Worm (Caenorhabditis elegans) whole organism, L1 larva: Measurements from ENCODE around the gene dyc-1.

ENCODE experiments used
- C34B4.2 ChIP-seq: sonication (generic microtip); optimal IDR thresholded peaks from 2 replicates; lab custom pipeline; 2017; ENCODE audit warnings: mild to moderate bottlenecking, missing genetic modification characterization, missing compliant biosample characterization
- alr-1 ChIP-seq: fragments of 200-800 bp; sonication (Bioruptor generic); optimal IDR thresholded peaks from 2 replicates; lab custom pipeline; 2018; ENCODE audit warnings: borderline replicate concordance, mild to moderate bottlenecking, missing genetic modification characterization, missing compliant biosample characterization
- aly-2 ChIP-seq: fragments of 150-350 bp; optimal IDR thresholded peaks from 2 replicates; lab custom pipeline; 2014; ENCODE audit warnings: missing biosample characterization, missing genetic modification characterization
- ceh-63 ChIP-seq: fragments of 200-800 bp; sonication (Bioruptor generic); optimal IDR thresholded peaks from 2 replicates; lab custom pipeline; 2018; ENCODE audit warnings: mild to moderate bottlenecking, missing genetic modification characterization, missing compliant biosample characterization
- ceh-8 ChIP-seq: fragments of 200-800 bp; sonication (Bioruptor generic); optimal IDR thresholded peaks from 2 replicates; lab custom pipeline; 2018; ENCODE audit warnings: mild to moderate bottlenecking, missing genetic modification characterization, moderate library complexity, missing compliant biosample characterization
- ceh-88 ChIP-seq: fragments of 200-800 bp; sonication (Bioruptor generic); IDR thresholded peaks from 2 replicates; pipeline ENCODE4 v1.3.6; 2022; ENCODE audit warnings: missing genetic modification characterization, missing compliant biosample characterization
- ces-1 ChIP-seq: fragments of 150-350 bp; optimal IDR thresholded peaks from 2 replicates; lab custom pipeline; 2014; ENCODE audit warnings: missing biosample characterization, missing genetic modification reagents, missing genetic modification characterization
- dpl-1 ChIP-seq, 3 experiments: fragments of 150-350 bp in 2 of 3; sonication (generic microtip) in 1 of 3; optimal IDR thresholded peaks; 2 replicates each; lab custom pipeline; 2014 to 2017; ENCODE audit warnings: missing biosample characterization in 3 of 3, missing genetic modification characterization in 3 of 3, missing genetic modification reagents in 3 of 3
- dsc-1 ChIP-seq: sonication (generic microtip); optimal IDR thresholded peaks from 2 replicates; lab custom pipeline; 2016; ENCODE audit warnings: mild to moderate bottlenecking, missing genetic modification characterization, missing compliant biosample characterization
- efl-1 ChIP-seq, 4 experiments: fragments of 150-350 bp; optimal IDR thresholded peaks in 3 of 4; peaks in 1 of 4; 1 replicate in 1 of 4; 2 replicates in 3 of 4; lab custom pipeline; 2014; ENCODE audit warnings: missing biosample characterization in 2 of 4, missing genetic modification characterization in 2 of 4, missing genetic modification reagents in 2 of 4
- efl-3 ChIP-seq: fragments of 200-800 bp; sonication (Bioruptor generic); optimal IDR thresholded peaks from 2 replicates; lab custom pipeline; 2018; ENCODE audit warnings: mild to moderate bottlenecking, missing genetic modification characterization, missing compliant biosample characterization
- egl-13 ChIP-seq: sonication (generic microtip); optimal IDR thresholded peaks from 2 replicates; lab custom pipeline; 2016; ENCODE audit warnings: missing genotype, missing genetic modification reagents, missing genetic modification characterization, missing compliant biosample characterization
- elt-3 ChIP-seq, 6 experiments: fragments of 150-350 bp in 1 of 6; sonication (generic microtip); optimal IDR thresholded peaks; 2 replicates each; lab custom pipeline; 2017 to 2018; ENCODE audit warnings: missing biosample characterization in 6 of 6, missing genetic modification characterization in 6 of 6, inconsistent platforms in 1 of 6
- ets-5 ChIP-seq: fragments of 200-800 bp; sonication (Bioruptor generic); IDR thresholded peaks from 2 replicates; pipeline ENCODE4 v1.3.6; 2022; ENCODE audit warnings: missing genetic modification characterization, missing compliant biosample characterization
- fkh-4 ChIP-seq: sonication (generic microtip); optimal IDR thresholded peaks from 2 replicates; lab custom pipeline; 2016; ENCODE audit warnings: missing compliant biosample characterization, missing genetic modification characterization, borderline replicate concordance
- fkh-8 ChIP-seq: sonication (generic microtip); optimal IDR thresholded peaks from 2 replicates; lab custom pipeline; 2016; ENCODE audit warnings: mild to moderate bottlenecking, missing genetic modification characterization, missing compliant biosample characterization
- hlh-4 ChIP-seq: sonication (generic microtip); optimal IDR thresholded peaks from 2 replicates; lab custom pipeline; 2016; ENCODE audit warnings: mild to moderate bottlenecking, missing genetic modification characterization, missing compliant biosample characterization
- hpl-2 ChIP-seq: fragments of 150-350 bp; optimal IDR thresholded peaks from 2 replicates; lab custom pipeline; 2014; ENCODE audit warnings: missing biosample characterization, missing genetic modification reagents, missing genetic modification characterization
- irx-1 ChIP-seq: sonication (generic microtip); optimal IDR thresholded peaks from 2 replicates; lab custom pipeline; 2016; ENCODE audit warnings: missing genetic modification characterization, missing compliant biosample characterization
- isw-1 ChIP-seq: fragments of 200-800 bp; sonication (Bioruptor generic); IDR thresholded peaks from 2 replicates; pipeline ENCODE4 v1.3.6; 2022; ENCODE audit warnings: missing genetic modification characterization, missing compliant biosample characterization
- lin-14 ChIP-seq: fragments of 200-800 bp; sonication (Bioruptor generic); optimal IDR thresholded peaks from 2 replicates; lab custom pipeline; 2018; ENCODE audit warnings: mild to moderate bottlenecking, missing genetic modification characterization, moderate library complexity, missing compliant biosample characterization
- lin-35 ChIP-seq, 2 experiments: fragments of 150-350 bp; optimal IDR thresholded peaks; 2 replicates each; lab custom pipeline; 2014; ENCODE audit warnings: missing biosample characterization in 2 of 2, missing genetic modification characterization in 2 of 2, missing genetic modification reagents in 2 of 2
- lin-39 ChIP-seq: fragments of 150-350 bp; optimal IDR thresholded peaks from 2 replicates; lab custom pipeline; 2014; ENCODE audit warnings: missing biosample characterization, missing genetic modification reagents, missing genetic modification characterization
- lir-3 ChIP-seq: sonication (generic microtip); optimal IDR thresholded peaks from 2 replicates; lab custom pipeline; 2016; ENCODE audit warnings: mild to moderate bottlenecking, missing genetic modification characterization, moderate library complexity, missing compliant biosample characterization; ENCODE audit not compliant: poor library complexity
- mdl-1 ChIP-seq, 2 experiments: fragments of 150-350 bp; optimal IDR thresholded peaks; 2 replicates each; lab custom pipeline; 2014 to 2017; ENCODE audit warnings: missing biosample characterization in 2 of 2, missing genetic modification characterization in 2 of 2, inconsistent platforms in 1 of 2
- mef-2 ChIP-seq: fragments of 150-350 bp; optimal IDR thresholded peaks from 2 replicates; lab custom pipeline; 2014; ENCODE audit warnings: missing biosample characterization, missing genetic modification characterization
- mep-1 ChIP-seq: fragments of 150-350 bp; optimal IDR thresholded peaks from 2 replicates; lab custom pipeline; 2014; ENCODE audit warnings: missing biosample characterization, missing genetic modification characterization
- nhr-11 ChIP-seq: fragments of 150-350 bp; optimal IDR thresholded peaks from 2 replicates; lab custom pipeline; 2014; ENCODE audit warnings: missing biosample characterization, missing genetic modification characterization
- nhr-19 ChIP-seq: fragments of 200-800 bp; sonication (Bioruptor generic); conservative IDR thresholded peaks from 2 replicates; pipeline ENCODE4 v1.3.6; 2022; ENCODE audit warnings: missing genetic modification characterization, missing compliant biosample characterization
- nhr-237 ChIP-seq: fragments of 150-350 bp; optimal IDR thresholded peaks from 2 replicates; lab custom pipeline; 2014; ENCODE audit warnings: missing biosample characterization, missing genetic modification characterization
- nhr-28 ChIP-seq: fragments of 150-350 bp; optimal IDR thresholded peaks from 2 replicates; lab custom pipeline; 2014; ENCODE audit warnings: missing biosample characterization, missing genetic modification characterization
- nhr-71 ChIP-seq: sonication (generic microtip); optimal IDR thresholded peaks from 2 replicates; lab custom pipeline; 2016; ENCODE audit warnings: mild to moderate bottlenecking, missing genetic modification characterization, moderate library complexity, missing compliant biosample characterization
- nhr-90 ChIP-seq: sonication (generic microtip); optimal IDR thresholded peaks from 2 replicates; lab custom pipeline; 2016; ENCODE audit warnings: mild to moderate bottlenecking, missing genetic modification characterization, missing compliant biosample characterization; ENCODE audit not compliant: poor library complexity
- pag-3 ChIP-seq: sonication (generic microtip); optimal IDR thresholded peaks from 2 replicates; lab custom pipeline; 2017; ENCODE audit warnings: missing genetic modification characterization, mild to moderate bottlenecking, missing compliant biosample characterization, antibody characterized with exemption, borderline replicate concordance; ENCODE audit not compliant: insufficient read depth
- pax-3 ChIP-seq: fragments of 200-800 bp; sonication (Bioruptor generic); optimal IDR thresholded peaks from 2 replicates; lab custom pipeline; 2018; ENCODE audit warnings: mild to moderate bottlenecking, missing genetic modification characterization, moderate library complexity, missing compliant biosample characterization
- skn-1 ChIP-seq: fragments of 150-350 bp; optimal IDR thresholded peaks from 2 replicates; lab custom pipeline; 2014; ENCODE audit warnings: missing biosample characterization, missing genetic modification characterization
- sox-4 ChIP-seq: sonication (generic microtip); optimal IDR thresholded peaks from 2 replicates; lab custom pipeline; 2016; ENCODE audit warnings: missing genetic modification characterization, missing compliant biosample characterization
- sptf-1 ChIP-seq: fragments of 150-350 bp; optimal IDR thresholded peaks from 2 replicates; lab custom pipeline; 2014; ENCODE audit warnings: missing biosample characterization, missing genetic modification characterization
- swsn-7 ChIP-seq: sonication (generic microtip); optimal IDR thresholded peaks from 2 replicates; lab custom pipeline; 2016; ENCODE audit warnings: missing genetic modification characterization, missing compliant biosample characterization
- tbx-2 ChIP-seq: sonication (generic microtip); optimal IDR thresholded peaks from 2 replicates; lab custom pipeline; 2016; ENCODE audit warnings: missing genetic modification characterization, missing compliant biosample characterization
- unc-30 ChIP-seq: sonication (generic microtip); optimal IDR thresholded peaks from 2 replicates; lab custom pipeline; 2017; ENCODE audit warnings: missing biosample characterization, missing genetic modification characterization
- unc-86 ChIP-seq: sonication (generic microtip); optimal IDR thresholded peaks from 2 replicates; lab custom pipeline; 2016; ENCODE audit warnings: missing genetic modification characterization, missing compliant biosample characterization
- xbp-1 ChIP-seq: sonication (generic microtip); optimal IDR thresholded peaks from 2 replicates; lab custom pipeline; 2016; ENCODE audit warnings: missing genetic modification characterization, missing compliant biosample characterization
- zag-1 ChIP-seq: fragments of 150-350 bp; optimal IDR thresholded peaks from 2 replicates; lab custom pipeline; 2014; ENCODE audit warnings: missing biosample characterization, missing genetic modification characterization
- ztf-4 ChIP-seq: fragments of 150-350 bp; optimal IDR thresholded peaks from 2 replicates; lab custom pipeline; 2014; ENCODE audit warnings: missing biosample characterization, missing genetic modification characterization

dyc-1 gene

ce11 chrX:14030524-14030923 is 18.8 kb upstream of the dyc-1 start:
- TF ChIP-seq nhr-237 (tag; lab: Kevin White, UChicago) = no peak
- TF ChIP-seq tbx-2 = no peak
- no peak for TF ChIP-seq ceh-63
- TF ChIP-seq ceh-88 (GFP tag; lab: Robert Waterston, UW) = no peak
- TF ChIP-seq lin-35 (GFP tag; optimal IDR thresholded peaks at IDR 0.05; lab: Kevin White, UChicago) = peak in 1 of 2 experiments; percentile 14
- TF ChIP-seq xbp-1 (tag; lab: Kevin White, UChicago) = no peak
- TF ChIP-seq isw-1 = no peak
- no peak for TF ChIP-seq egl-13
- TF ChIP-seq nhr-19 (GFP tag; lab: Robert Waterston, UW) = 0 out of 2 replicates have a peak, but pooled peaks have one; percentile 18
- TF ChIP-seq nhr-11 (tag; lab: Kevin White, UChicago) = no peak

DNA sequence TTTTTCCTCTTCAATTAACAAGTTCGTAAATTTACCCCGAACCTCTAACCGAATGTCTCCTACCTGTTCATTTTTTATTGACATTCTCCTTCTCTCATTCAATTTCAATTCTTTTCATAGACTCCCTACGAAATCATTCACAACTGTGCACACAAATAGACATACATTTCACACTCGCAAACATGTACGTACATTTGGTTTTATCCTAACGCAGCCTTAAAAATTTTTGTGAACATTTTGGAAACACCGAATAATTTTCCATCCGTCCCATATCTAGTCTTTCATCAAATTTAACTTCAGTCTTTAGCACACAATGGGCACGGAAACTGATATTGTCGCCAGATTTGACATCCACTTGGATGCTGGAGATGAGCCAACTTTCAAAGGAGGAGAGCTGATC is 15.8 kb upstream of the dyc-1 start, which contains the start of gene arrd-25:
TSS of gene arrd-25 (plus strand) at position 301 of the 400 bp plus-strand sequence.
- no peak for TF ChIP-seq nhr-237 (tag; lab: Kevin White, UChicago)
- no peak for TF ChIP-seq dpl-1 (GFP tag; optimal IDR thresholded peaks at IDR 0.05; lab: Kevin White, UChicago)
- no peak for TF ChIP-seq sptf-1 (tag; lab: Kevin White, UChicago)
- TF ChIP-seq aly-2 = no peak
- TF ChIP-seq nhr-90 (tag; lab: Kevin White, UChicago) = no peak
- TF ChIP-seq C34B4.2 (tag; lab: Kevin White, UChicago) = no peak

DNA sequence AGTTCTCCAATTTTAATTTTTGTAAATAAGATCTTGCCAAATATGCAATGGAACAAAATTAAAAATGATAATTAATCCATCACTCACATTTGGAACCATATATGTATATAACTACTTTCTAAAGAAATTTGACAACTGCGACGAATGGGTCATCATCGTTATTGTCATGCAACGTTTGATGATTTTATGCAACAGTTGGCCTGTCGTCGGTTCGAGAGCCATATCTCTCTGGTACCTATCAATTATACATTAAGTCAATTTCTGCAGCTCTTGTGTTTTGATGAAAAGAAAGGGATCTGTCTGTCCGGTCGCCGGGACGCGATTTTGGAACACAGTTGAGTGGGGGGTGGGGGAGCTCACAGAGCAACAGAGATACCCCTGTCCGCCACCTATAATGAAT is 10.0 kb upstream of the dyc-1 start:
- TF ChIP-seq alr-1 (tag; lab: Kevin White, UChicago) (no peak), elt-3 (tag; optimal IDR thresholded peaks at IDR 0.05; lab: Kevin White, UChicago) (no peak), ets-5 (GFP tag; lab: Robert Waterston, UW) (no peak), nhr-90 (tag; lab: Kevin White, UChicago) (no peak), dpl-1 (GFP tag; optimal IDR thresholded peaks at IDR 0.05; lab: Kevin White, UChicago) (no peak), skn-1 (no peak), irx-1 (tag; lab: Kevin White, UChicago) (no peak), ces-1 (GFP tag; lab: Kevin White, UChicago) (no peak), lin-35 (GFP tag; optimal IDR thresholded peaks at IDR 0.05; lab: Kevin White, UChicago) (no peak), unc-86 (tag; lab: Kevin White, UChicago) (no peak), mef-2 (tag; lab: Kevin White, UChicago) (no peak), hlh-4 (no peak), ceh-63 (no peak), efl-3 (GFP tag; lab: Kevin White, UChicago) (no peak), pag-3 (tag; lab: Kevin White, UChicago) (no peak), fkh-8 (tag; lab: Kevin White, UChicago) (no peak), dsc-1 (no peak), nhr-28 (tag; lab: Kevin White, UChicago) (no peak), hpl-2 (GFP tag; lab: Kevin White, UChicago) (no peak), sox-4 (tag; lab: Kevin White, UChicago) (no peak)

DNA sequence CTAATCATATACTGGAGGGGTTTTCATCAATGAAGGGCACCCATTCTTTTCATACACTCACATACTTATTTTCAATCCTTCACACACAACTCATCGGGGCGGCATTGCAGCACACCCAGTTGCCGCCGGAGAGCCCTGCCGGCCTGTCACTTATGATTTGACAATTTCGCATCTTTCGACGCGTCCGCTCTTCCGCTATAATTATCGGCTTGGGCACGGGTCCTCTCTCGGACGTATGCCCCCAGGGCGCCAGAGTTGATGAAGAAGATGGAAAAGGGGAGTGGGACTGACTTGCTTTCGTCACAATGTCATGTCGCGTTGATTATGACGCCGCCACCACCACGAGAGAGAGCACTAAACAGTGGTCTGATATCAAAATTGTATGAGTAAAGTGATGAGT is 5.0 kb upstream of the dyc-1 start:
- no peak for TF ChIP-seq mep-1 (tag; lab: Kevin White, UChicago)
- no peak for TF ChIP-seq swsn-7 (tag; lab: Kevin White, UChicago)
- TF ChIP-seq elt-3 (tag; optimal IDR thresholded peaks at IDR 0.05; lab: Kevin White, UChicago) = no peak
- TF ChIP-seq isw-1 = no peak
- TF ChIP-seq ceh-8 (GFP tag; lab: Kevin White, UChicago) = peak; percentile 61
- TF ChIP-seq nhr-71 (tag; lab: Kevin White, UChicago) = peak; percentile 25
- TF ChIP-seq efl-1 (optimal IDR thresholded peaks at IDR 0.05; lab: Kevin White, UChicago) = no peak
- no peak for TF ChIP-seq efl-1 (GFP tag; optimal IDR thresholded peaks at IDR 0.05 in 1 of 2; lab: Kevin White, UChicago)
- no peak for TF ChIP-seq mdl-1 (tag; optimal IDR thresholded peaks at IDR 0.05; lab: Kevin White, UChicago)
- no peak for TF ChIP-seq pag-3 (tag; lab: Kevin White, UChicago)
- TF ChIP-seq fkh-4 = no peak
- no peak for TF ChIP-seq pax-3 (tag; lab: Kevin White, UChicago)
- no peak for TF ChIP-seq lin-39 (tag; lab: Kevin White, UChicago)
- TF ChIP-seq zag-1 (tag; lab: Kevin White, UChicago) = no peak
- TF ChIP-seq nhr-11 (tag; lab: Kevin White, UChicago) = no peak
- TF ChIP-seq lir-3 (tag; lab: Kevin White, UChicago) = no peak
- TF ChIP-seq ztf-4 = no peak
- TF ChIP-seq lin-14 = peak; percentile 75
- no peak for TF ChIP-seq unc-30 (tag; lab: Kevin White, UChicago)
- TF ChIP-seq, all 84 proteins: peak for 3
